Fruit fly (Drosophila melanogaster) whole organism, wandering third instar larva: Measurements from ENCODE around the gene rha.

Source experiments
- Abd-B ChIP-seq: fragments of >200 bp; optimal IDR thresholded peaks from 2 replicates; lab custom pipeline; 2017; ENCODE audit warnings: missing biosample characterization, missing genetic modification characterization
- CG9705 ChIP-seq: fragments of 200-800 bp; sonication (Bioruptor generic); optimal IDR thresholded peaks from 2 replicates; lab custom pipeline; 2018; ENCODE audit warnings: missing biosample characterization, mild to moderate bottlenecking, missing genetic modification characterization
- CrebA ChIP-seq: fragments of 200-800 bp; sonication (Bioruptor generic); optimal IDR thresholded peaks from 2 replicates; lab custom pipeline; 2016; ENCODE audit warnings: missing biosample characterization, mild to moderate bottlenecking, missing genetic modification characterization, borderline replicate concordance
- Dfd ChIP-seq: fragments of >200 bp; optimal IDR thresholded peaks from 2 replicates; lab custom pipeline; 2017; ENCODE audit warnings: missing biosample characterization, missing genetic modification characterization
- Dif ChIP-seq: fragments of 200-275, 200-300 bp; sonication (Bioruptor generic); optimal IDR thresholded peaks from 2 replicates; lab custom pipeline; 2018; ENCODE audit warnings: missing biosample characterization, missing genetic modification characterization; ENCODE audit not compliant: partially characterized antibody
- GATAd ChIP-seq: sonication (Bioruptor generic); optimal IDR thresholded peaks from 2 replicates; lab custom pipeline; 2016; ENCODE audit warnings: missing biosample characterization, missing genetic modification characterization
- HLH106 ChIP-seq: fragments of 200-800 bp; optimal IDR thresholded peaks from 3 replicates; lab custom pipeline; 2019; ENCODE audit warnings: missing biosample characterization, mild to moderate bottlenecking, missing genetic modification characterization, moderate library complexity
- Hnf4 ChIP-seq: fragments of 200-800 bp; sonication (Bioruptor generic); optimal IDR thresholded peaks from 2 replicates; lab custom pipeline; 2016; ENCODE audit warnings: missing biosample characterization, mild to moderate bottlenecking, missing genetic modification characterization
- Hr78 ChIP-seq: fragments of >200 bp; optimal IDR thresholded peaks from 2 replicates; lab custom pipeline; 2017; ENCODE audit warnings: missing biosample characterization, missing genetic modification characterization
- Hr83 ChIP-seq: fragments of 200-300 bp; sonication (Bioruptor generic); optimal IDR thresholded peaks from 2 replicates; lab custom pipeline; 2016; ENCODE audit warnings: missing biosample characterization, mild to moderate bottlenecking, missing genetic modification characterization, moderate library complexity; ENCODE audit not compliant: poor library complexity, severe bottlenecking
- Jra ChIP-seq: sonication (Bioruptor generic); optimal IDR thresholded peaks from 2 replicates; lab custom pipeline; 2016; ENCODE audit warnings: missing biosample characterization, missing genetic modification characterization
- Myc ChIP-seq: fragments of >200 bp; optimal IDR thresholded peaks from 2 replicates; lab custom pipeline; 2017
- OdsH ChIP-seq: fragments of 200-800 bp; sonication (Bioruptor generic); optimal IDR thresholded peaks from 2 replicates; lab custom pipeline; 2016; ENCODE audit warnings: missing biosample characterization, mild to moderate bottlenecking, missing genetic modification characterization
- Rel ChIP-seq, 2 experiments: fragments of 200-800 bp; sonication (Bioruptor generic) in 1 of 2; optimal IDR thresholded peaks; 2 replicates in 1 of 2; 3 replicates in 1 of 2; lab custom pipeline; 2016 to 2019; ENCODE audit warnings: mild to moderate bottlenecking in 2 of 2, missing biosample characterization in 2 of 2, missing genetic modification characterization in 2 of 2, moderate library complexity in 1 of 2
- Sp1 ChIP-seq: fragments of 200-800 bp; sonication (Bioruptor generic); optimal IDR thresholded peaks from 3 replicates; lab custom pipeline; 2019; ENCODE audit warnings: missing biosample characterization, mild to moderate bottlenecking, missing genetic modification characterization, moderate library complexity
- Vsx2 ChIP-seq: fragments of 200-300, 225-300 bp; sonication (Bioruptor generic); optimal IDR thresholded peaks from 2 replicates; lab custom pipeline; 2018; ENCODE audit warnings: missing biosample characterization, missing genetic modification characterization; ENCODE audit not compliant: partially characterized antibody
- brk ChIP-seq: fragments of 200-800 bp; sonication (Bioruptor generic); optimal IDR thresholded peaks from 2 replicates; lab custom pipeline; 2016; ENCODE audit warnings: missing biosample characterization, mild to moderate bottlenecking, missing genetic modification characterization
- dl ChIP-seq, 2 experiments: fragments of 175-275, 200-275 bp in 1 of 2; fragments of 200-275 bp in 1 of 2; sonication (Bioruptor generic); optimal IDR thresholded peaks; lab custom pipeline; 2018; ENCODE audit warnings: mild to moderate bottlenecking in 2 of 2, missing biosample characterization in 2 of 2, missing genetic modification characterization in 2 of 2, moderate library complexity in 2 of 2; ENCODE audit not compliant: partially characterized antibody in 2 of 2, insufficient read depth in 1 of 2
- dmrt93B ChIP-seq: fragments of 200-800 bp; sonication (Bioruptor generic); optimal IDR thresholded peaks from 2 replicates; lab custom pipeline; 2018; ENCODE audit warnings: missing biosample characterization, mild to moderate bottlenecking, missing genetic modification characterization
- dsf ChIP-seq: sonication (Bioruptor generic); optimal IDR thresholded peaks from 2 replicates; lab custom pipeline; 2016; ENCODE audit warnings: missing biosample characterization, missing genetic modification characterization, borderline replicate concordance
- ey ChIP-seq: fragments of 200-800 bp; sonication (Bioruptor generic); optimal IDR thresholded peaks from 2 replicates; lab custom pipeline; 2016; ENCODE audit warnings: missing biosample characterization, missing genetic modification characterization
- foxo ChIP-seq, 2 experiments: fragments of 200-800 bp; sonication (Bioruptor generic); optimal IDR thresholded peaks; 2 replicates in 1 of 2; 3 replicates in 1 of 2; lab custom pipeline; 2016 to 2017; ENCODE audit warnings: missing biosample characterization in 2 of 2, missing genetic modification characterization in 2 of 2
- jim ChIP-seq: fragments of 175-275, 200-325 bp; sonication (Bioruptor generic); optimal IDR thresholded peaks from 2 replicates; lab custom pipeline; 2016; ENCODE audit warnings: missing biosample characterization, mild to moderate bottlenecking, missing genetic modification characterization
- lola ChIP-seq: fragments of >200 bp; optimal IDR thresholded peaks from 2 replicates; lab custom pipeline; 2017; ENCODE audit warnings: missing biosample characterization, missing genetic modification characterization
- pan ChIP-seq: fragments of >200 bp; optimal IDR thresholded peaks from 2 replicates; lab custom pipeline; 2017
- psq ChIP-seq: fragments of 200-800 bp; sonication (Bioruptor generic); optimal IDR thresholded peaks from 3 replicates; lab custom pipeline; 2017; ENCODE audit warnings: missing biosample characterization, mild to moderate bottlenecking, missing genetic modification characterization, moderate library complexity
- rgr ChIP-seq: fragments of 200-800 bp; sonication (Bioruptor generic); optimal IDR thresholded peaks from 3 replicates; lab custom pipeline; 2016; ENCODE audit warnings: missing biosample characterization, mild to moderate bottlenecking, missing genetic modification characterization
- sage ChIP-seq: fragments of 200-800 bp; sonication (Bioruptor generic); optimal IDR thresholded peaks from 2 replicates; lab custom pipeline; 2016; ENCODE audit warnings: missing biosample characterization, mild to moderate bottlenecking, missing genetic modification characterization
- sv ChIP-seq: fragments of 200-800 bp; sonication (Bioruptor generic); optimal IDR thresholded peaks from 3 replicates; lab custom pipeline; 2016; ENCODE audit warnings: missing biosample characterization, missing genetic modification characterization
- tai ChIP-seq: sonication (Bioruptor generic); optimal IDR thresholded peaks from 2 replicates; lab custom pipeline; 2016; ENCODE audit warnings: missing biosample characterization, missing genetic modification characterization
- usp ChIP-seq: fragments of >200 bp; optimal IDR thresholded peaks from 2 replicates; lab custom pipeline; 2017; ENCODE audit warnings: missing biosample characterization, missing genetic modification characterization
- woc ChIP-seq: sonication (Bioruptor generic); optimal IDR thresholded peaks from 2 replicates; lab custom pipeline; 2016; ENCODE audit warnings: missing biosample characterization, mild to moderate bottlenecking, missing genetic modification characterization

rha gene

dm6 chr3R:25299507-25299964 lies 40.5 kb upstream of the rha start, which contains the start of gene CG31288:
Gene CG31288, minus strand, starts transcription at chr3R:25299557.
- TF ChIP-seq foxo (GFP tag; optimal IDR thresholded peaks at IDR 0.05; lab: Kevin White, UChicago) = no peak
- no peak for TF ChIP-seq woc (GFP tag; lab: Kevin White, UChicago)
- no peak for TF ChIP-seq Myc (lab: Kevin White, UChicago)
- TF ChIP-seq rgr (GFP tag; lab: Kevin White, UChicago) = no peak
- TF ChIP-seq Hr78 (GFP tag; lab: Kevin White, UChicago) = no peak
- no peak for TF ChIP-seq CrebA (GFP tag; lab: Kevin White, UChicago)
- TF ChIP-seq sv (GFP tag; lab: Kevin White, UChicago) = no peak
- no peak for TF ChIP-seq dmrt93B (GFP tag; lab: Kevin White, UChicago)
- no peak for TF ChIP-seq lola (GFP tag; lab: Kevin White, UChicago)
- no peak for TF ChIP-seq jim
- no peak for TF ChIP-seq usp (GFP tag; lab: Kevin White, UChicago)
- no peak for TF ChIP-seq Abd-B (GFP tag; lab: Kevin White, UChicago)
- no peak for TF ChIP-seq OdsH (GFP tag; lab: Kevin White, UChicago)
- no peak for TF ChIP-seq Dif (GFP tag; lab: Kevin White, UChicago)

- no peak for TF ChIP-seq Dfd
- no peak for TF ChIP-seq Dif (GFP tag; lab: Kevin White, UChicago)
- no peak for TF ChIP-seq Jra (GFP tag; lab: Kevin White, UChicago)
- no peak for TF ChIP-seq dmrt93B (GFP tag; lab: Kevin White, UChicago)
- no peak for TF ChIP-seq woc (GFP tag; lab: Kevin White, UChicago)
- no peak for TF ChIP-seq Rel (GFP tag; optimal IDR thresholded peaks at IDR 0.05; lab: Kevin White, UChicago)
- TF ChIP-seq Rel (tag; optimal IDR thresholded peaks at IDR 0.05; lab: Kevin White, UChicago) = no peak
- TF ChIP-seq Sp1 = no peak
- TF ChIP-seq CrebA (GFP tag; lab: Kevin White, UChicago) = no peak
- no peak for TF ChIP-seq GATAd (GFP tag; lab: Kevin White, UChicago)
- TF ChIP-seq Hr78 (GFP tag; lab: Kevin White, UChicago) = no peak
- no peak for TF ChIP-seq Hnf4 (GFP tag; lab: Kevin White, UChicago)
- no peak for TF ChIP-seq OdsH (GFP tag; lab: Kevin White, UChicago)
- no peak for TF ChIP-seq HLH106 (tag; lab: Kevin White, UChicago)
- no peak for TF ChIP-seq sv (GFP tag; lab: Kevin White, UChicago)
- no peak for TF ChIP-seq CG9705 (GFP tag; lab: Kevin White, UChicago)
- no peak for TF ChIP-seq Vsx2 (GFP tag; lab: Kevin White, UChicago)
- TF ChIP-seq rgr (GFP tag; lab: Kevin White, UChicago) = no peak
Measured at dm6 chr3R:25300575-25300974, 39.5 kb upstream of the rha start, which contains the start of gene CG13659. Gene CG13659, plus strand, starts transcription at chr3R:25300891.

- TF ChIP-seq sage (GFP tag; lab: Kevin White, UChicago) (no peak), brk (GFP tag; lab: Kevin White, UChicago) (peak; percentile 57)
Measured at dm6 chr3R:25302239-25302638, 37.8 kb upstream of the rha start, which contains the start of gene CG31370. Gene CG31370, plus strand, starts transcription at chr3R:25302464.

- TF ChIP-seq Sp1 (no peak), CrebA (GFP tag; lab: Kevin White, UChicago) (peak; percentile 17), dl (GFP tag; optimal IDR thresholded peaks at IDR 0.05; lab: Kevin White, UChicago; ENCODE audit: insufficient read depth in 1 of 2, partially characterized antibody in 2 of 2) (no peak), dsf (GFP tag; lab: Kevin White, UChicago) (no peak), rgr (GFP tag; lab: Kevin White, UChicago) (no peak), Hr83 (GFP tag; lab: Kevin White, UChicago) (no peak), sage (GFP tag; lab: Kevin White, UChicago) (peak; percentile 26), Dif (GFP tag; lab: Kevin White, UChicago) (no peak), HLH106 (tag; lab: Kevin White, UChicago) (no peak), Dfd (no peak), pan (lab: Kevin White, UChicago) (no peak), GATAd (GFP tag; lab: Kevin White, UChicago) (no peak), brk (GFP tag; lab: Kevin White, UChicago) (peak; percentile 17), tai (GFP tag; lab: Kevin White, UChicago) (no peak), Rel (GFP tag; optimal IDR thresholded peaks at IDR 0.05; lab: Kevin White, UChicago) (no peak), Rel (tag; optimal IDR thresholded peaks at IDR 0.05; lab: Kevin White, UChicago) (peak; percentile 99), psq (GFP tag; lab: Kevin White, UChicago) (no peak), foxo (GFP tag; optimal IDR thresholded peaks at IDR 0.05; lab: Kevin White, UChicago) (no peak), ey (GFP tag; lab: Kevin White, UChicago) (no peak), Myc (lab: Kevin White, UChicago) (no peak)
- TF ChIP-seq, all 38 proteins: peak for 4
Measured at dm6 chr3R:25303857-25304440, 36.1 kb upstream of the rha start, which contains the start of gene CG31436. Gene CG31436, plus strand, starts transcription at chr3R:25304137.
